Worm (Caenorhabditis elegans) whole organism, L4/young adult: ENCODE measurements around the gene R13A5.7.

ENCODE experiments used
- W03F9.2 ChIP-seq: fragments of 150-350 bp; optimal IDR thresholded peaks from 2 replicates; lab custom pipeline; 2014; ENCODE audit warnings: missing biosample characterization, missing genetic modification characterization
- dao-5 ChIP-seq: sonication (generic microtip); optimal IDR thresholded peaks from 2 replicates; lab custom pipeline; 2016; ENCODE audit warnings: missing genotype, missing genetic modification characterization, moderate library complexity, missing compliant biosample characterization
- him-1 ChIP-seq: sonication (generic microtip); optimal IDR thresholded peaks from 2 replicates; lab custom pipeline; 2016; ENCODE audit warnings: missing genotype, missing genetic modification reagents, missing genetic modification characterization, missing compliant biosample characterization

The R13A5.7 gene

DNA sequence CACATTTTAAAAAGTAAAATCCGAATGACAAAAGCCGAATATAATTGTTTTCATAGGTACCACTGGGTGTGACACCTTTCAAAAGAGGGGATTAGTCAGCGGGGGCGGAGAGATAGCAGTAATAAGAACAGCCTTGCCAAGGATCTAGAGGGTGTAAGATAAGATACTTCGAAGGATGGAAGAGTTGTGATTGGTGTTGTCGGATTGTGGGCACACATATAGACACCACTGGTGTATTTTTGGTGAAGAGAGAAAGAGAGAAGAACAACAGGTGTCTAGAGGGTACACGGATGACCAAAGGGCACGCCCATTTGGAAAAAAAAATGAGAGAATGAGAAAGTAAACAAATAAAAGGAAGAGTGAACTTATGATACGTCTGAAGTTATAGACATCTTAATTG is 24.7 kb downstream of the R13A5.7 start:
- TF ChIP-seq W03F9.2 (tag; lab: Kevin White, UChicago): no peak
- no peak for TF ChIP-seq him-1 (tag; lab: Kevin White, UChicago)
- TF ChIP-seq dao-5 (tag; lab: Kevin White, UChicago): no peak

DNA sequence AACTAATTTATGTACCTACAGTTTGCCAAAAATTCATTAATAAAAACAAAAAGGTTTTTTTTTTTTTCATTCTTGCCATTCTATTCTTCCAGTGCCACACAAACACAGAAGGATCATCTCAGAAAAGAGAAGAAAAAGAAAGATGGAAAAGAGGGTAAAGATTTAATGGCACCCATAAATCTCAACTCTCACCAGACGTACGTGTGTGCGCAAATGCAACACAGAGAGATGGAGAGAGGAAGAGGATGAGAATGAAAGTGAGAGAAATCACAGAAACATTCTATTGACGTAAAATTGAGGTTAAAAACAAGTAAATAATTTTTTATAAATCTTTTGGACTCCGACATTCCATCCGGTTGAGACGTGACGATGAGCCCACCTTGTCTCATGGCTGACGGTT is 25.7 kb downstream of the R13A5.7 start:
- no peak for TF ChIP-seq dao-5 (tag; lab: Kevin White, UChicago)

DNA sequence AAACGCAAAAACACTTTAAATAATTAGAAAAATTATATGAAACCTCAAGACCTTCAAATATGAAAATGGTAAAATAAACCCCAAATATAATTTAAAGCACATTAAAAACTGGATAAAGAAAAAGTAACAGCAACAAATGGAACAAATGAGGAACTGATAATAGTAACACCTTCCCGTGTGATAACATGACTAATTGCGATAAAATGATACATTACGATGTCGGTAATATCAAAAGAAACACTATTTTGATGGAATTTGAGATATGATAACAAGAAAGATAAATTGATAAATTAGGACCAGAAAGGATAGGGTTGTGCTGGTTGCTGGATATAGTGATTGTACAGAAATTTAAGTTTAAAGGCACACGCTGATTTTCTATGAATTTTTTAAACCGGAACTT is 27.9 kb downstream of the R13A5.7 start:
- TF ChIP-seq him-1 (tag; lab: Kevin White, UChicago): no peak
- no peak for TF ChIP-seq dao-5 (tag; lab: Kevin White, UChicago)
- no peak for TF ChIP-seq W03F9.2 (tag; lab: Kevin White, UChicago)

DNA sequence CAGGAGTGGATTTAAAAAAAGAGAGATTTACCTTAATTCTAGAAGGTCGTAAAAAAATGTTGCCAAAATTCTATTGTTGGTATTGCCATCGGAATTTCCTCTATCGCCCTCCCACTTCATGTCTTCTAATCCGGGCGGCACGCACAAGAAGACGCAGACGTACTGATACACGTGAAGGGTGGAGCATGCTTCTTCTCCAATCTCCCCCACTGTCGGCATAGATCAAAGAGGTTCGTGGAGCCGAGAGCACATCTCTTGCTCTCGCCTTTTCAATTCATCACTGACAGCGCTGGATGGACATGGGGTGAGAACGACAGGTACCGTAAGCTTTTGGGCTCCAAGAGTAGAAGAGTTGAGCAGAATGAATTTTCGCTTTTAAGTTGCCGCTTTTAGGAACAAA is 33.4 kb downstream of the R13A5.7 start, which contains the start of gene lin-39:
Gene lin-39 (minus strand): TSS at position 74 of the 400 bp plus-strand sequence.
- no peak for TF ChIP-seq W03F9.2 (tag; lab: Kevin White, UChicago)
- TF ChIP-seq him-1 (tag; lab: Kevin White, UChicago): no peak
- TF ChIP-seq dao-5 (tag; lab: Kevin White, UChicago): no peak

DNA sequence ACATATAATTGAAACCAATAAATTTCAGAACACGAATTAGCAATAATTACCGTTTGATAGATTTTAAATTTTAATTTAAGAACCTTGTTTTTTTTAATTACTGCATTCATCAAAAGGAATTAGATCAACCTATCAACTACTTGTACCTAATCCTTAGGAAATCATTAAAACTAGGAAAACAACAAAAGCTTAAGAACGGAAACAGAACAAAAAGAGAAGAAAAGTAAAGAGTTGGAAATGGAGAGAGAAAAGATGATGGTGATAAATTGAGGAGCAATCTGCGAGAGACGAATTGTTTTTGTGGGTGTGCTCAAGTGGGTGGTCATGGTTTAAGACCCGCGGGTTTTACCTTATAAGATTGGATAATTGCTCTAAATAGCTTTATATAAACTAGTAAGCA is 34.6 kb downstream of the R13A5.7 start:
- no peak for TF ChIP-seq W03F9.2 (tag; lab: Kevin White, UChicago)
- no peak for TF ChIP-seq him-1 (tag; lab: Kevin White, UChicago)
- TF ChIP-seq dao-5 (tag; lab: Kevin White, UChicago): no peak

DNA sequence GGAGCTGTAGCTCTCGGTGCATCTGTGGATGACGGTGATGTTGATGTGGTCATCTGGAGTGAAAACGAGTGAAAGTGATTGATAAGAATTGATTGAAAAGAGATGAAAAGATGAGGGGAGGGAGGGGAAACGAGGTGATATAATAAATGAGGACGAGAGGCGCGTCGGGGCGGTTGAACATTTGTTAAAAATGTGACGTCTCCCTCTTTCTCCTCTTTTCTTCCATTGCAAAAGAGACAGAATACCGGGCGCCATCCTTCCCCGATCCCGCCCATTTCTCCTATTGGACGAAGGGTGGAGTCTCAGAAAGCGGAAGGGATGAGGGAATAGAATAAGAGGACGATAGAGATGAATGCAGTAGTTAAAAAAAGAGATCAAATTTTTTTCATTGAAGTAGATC is 35.3 kb downstream of the R13A5.7 start:
- TF ChIP-seq dao-5 (tag; lab: Kevin White, UChicago): no peak
- TF ChIP-seq W03F9.2 (tag; lab: Kevin White, UChicago): no peak
- no peak for TF ChIP-seq him-1 (tag; lab: Kevin White, UChicago)

DNA sequence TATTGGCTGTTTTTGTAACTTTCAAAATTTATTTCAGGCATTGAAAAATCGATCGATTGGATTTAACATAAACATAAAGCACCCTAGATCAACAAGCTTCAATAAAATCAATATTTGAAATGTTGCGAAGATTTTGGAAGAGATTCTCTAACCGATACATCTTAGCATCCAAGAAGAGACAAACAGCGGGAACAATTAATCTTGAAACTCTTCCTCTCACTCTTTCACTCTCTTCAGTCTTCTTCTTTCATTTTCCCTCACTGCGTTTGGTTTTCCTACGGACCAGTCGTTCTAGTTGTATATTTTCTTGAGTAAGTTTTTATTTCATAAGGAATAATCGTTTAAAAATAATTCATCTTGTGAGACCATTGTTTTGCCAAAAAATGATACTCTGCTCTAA is 36.9 kb downstream of the R13A5.7 start:
- TF ChIP-seq dao-5 (tag; lab: Kevin White, UChicago) (no peak), him-1 (tag; lab: Kevin White, UChicago) (no peak), W03F9.2 (tag; lab: Kevin White, UChicago) (no peak)

DNA sequence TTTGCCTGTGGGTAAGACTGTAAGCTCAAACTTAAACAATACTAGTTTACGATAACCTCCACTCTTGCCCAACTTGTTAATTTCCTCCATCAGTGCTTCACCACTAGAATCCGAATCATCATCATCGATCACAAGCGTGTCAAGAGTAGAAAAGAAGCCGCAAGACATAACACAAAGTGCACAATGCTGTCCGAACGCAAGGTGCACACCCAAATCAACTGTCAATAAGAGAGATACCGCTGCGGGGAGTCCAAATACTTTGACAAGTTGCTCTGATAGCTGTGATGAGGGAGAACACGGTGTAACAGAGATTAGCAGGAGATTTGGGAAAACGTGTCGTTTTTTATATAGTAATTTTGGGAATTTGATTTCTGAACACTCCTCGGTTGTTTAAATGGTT is 38.5 kb downstream of the R13A5.7 start:
- no peak for TF ChIP-seq W03F9.2 (tag; lab: Kevin White, UChicago)
- no peak for TF ChIP-seq dao-5 (tag; lab: Kevin White, UChicago)
- TF ChIP-seq him-1 (tag; lab: Kevin White, UChicago): no peak

DNA sequence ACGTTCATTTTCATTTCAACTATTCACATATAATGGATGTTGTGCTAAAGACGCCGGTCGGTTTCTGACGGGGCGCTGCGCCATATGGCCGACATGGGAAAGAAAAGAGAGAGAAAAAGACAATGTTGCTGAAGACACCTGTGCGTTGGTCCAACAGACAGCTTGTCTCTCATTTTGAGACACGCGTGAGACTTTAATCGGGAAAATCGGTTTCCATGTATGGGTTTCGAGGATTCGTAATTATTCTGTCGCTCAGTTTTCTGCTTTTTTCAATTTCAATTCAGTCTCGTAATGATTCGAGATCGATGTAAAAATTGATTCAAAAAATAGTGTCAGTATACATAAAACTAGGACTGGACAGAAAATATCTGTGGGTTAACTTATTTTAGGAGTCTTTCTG is 39.1 kb downstream of the R13A5.7 start:
- TF ChIP-seq W03F9.2 (tag; lab: Kevin White, UChicago) (no peak), him-1 (tag; lab: Kevin White, UChicago) (no peak), dao-5 (tag; lab: Kevin White, UChicago) (no peak)

DNA sequence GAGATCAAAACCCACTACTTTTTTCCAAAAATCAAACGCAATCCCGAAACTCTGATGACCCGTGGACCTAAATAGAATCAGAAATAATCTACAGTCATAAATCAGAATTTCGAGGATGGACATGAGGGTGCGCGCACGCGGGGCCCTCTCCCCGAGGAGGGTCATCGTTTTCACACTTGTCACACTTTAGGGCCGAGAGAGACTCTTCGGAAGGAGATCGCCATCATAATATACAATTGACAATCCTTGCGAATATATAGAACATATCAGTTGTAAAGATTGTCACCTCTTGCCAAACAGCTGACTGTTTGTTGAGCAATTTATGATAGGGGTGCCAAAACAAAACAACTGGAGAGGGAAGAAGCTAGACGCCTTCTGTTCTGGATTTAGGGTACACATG is 39.8 kb downstream of the R13A5.7 start:
- no peak for TF ChIP-seq W03F9.2 (tag; lab: Kevin White, UChicago)

DNA sequence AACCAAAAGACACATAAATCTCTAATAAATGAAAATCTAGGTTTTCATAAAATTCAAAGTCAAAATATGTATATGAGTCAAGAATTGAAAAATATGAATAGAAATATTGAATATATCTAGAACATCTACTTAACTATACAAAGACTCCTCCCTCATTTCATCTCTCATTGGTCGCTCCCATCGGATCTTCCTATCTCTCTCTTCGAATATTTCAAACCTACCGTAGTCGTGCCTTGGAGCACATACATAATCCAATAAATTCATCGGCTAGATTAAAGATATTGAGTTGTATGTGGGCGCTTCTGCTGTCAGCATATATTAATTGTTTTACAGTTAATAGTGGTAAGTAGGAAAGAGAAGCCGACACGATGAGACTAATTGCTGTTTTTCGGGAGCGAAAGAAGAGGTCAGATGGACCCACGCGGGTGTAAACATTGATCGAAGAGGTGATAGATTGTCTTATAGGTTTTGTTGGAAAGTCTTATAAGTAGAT is 42.9 kb downstream of the R13A5.7 start:
- no peak for TF ChIP-seq him-1 (tag; lab: Kevin White, UChicago)
- TF ChIP-seq W03F9.2 (tag; lab: Kevin White, UChicago): no peak
- no peak for TF ChIP-seq dao-5 (tag; lab: Kevin White, UChicago)

DNA sequence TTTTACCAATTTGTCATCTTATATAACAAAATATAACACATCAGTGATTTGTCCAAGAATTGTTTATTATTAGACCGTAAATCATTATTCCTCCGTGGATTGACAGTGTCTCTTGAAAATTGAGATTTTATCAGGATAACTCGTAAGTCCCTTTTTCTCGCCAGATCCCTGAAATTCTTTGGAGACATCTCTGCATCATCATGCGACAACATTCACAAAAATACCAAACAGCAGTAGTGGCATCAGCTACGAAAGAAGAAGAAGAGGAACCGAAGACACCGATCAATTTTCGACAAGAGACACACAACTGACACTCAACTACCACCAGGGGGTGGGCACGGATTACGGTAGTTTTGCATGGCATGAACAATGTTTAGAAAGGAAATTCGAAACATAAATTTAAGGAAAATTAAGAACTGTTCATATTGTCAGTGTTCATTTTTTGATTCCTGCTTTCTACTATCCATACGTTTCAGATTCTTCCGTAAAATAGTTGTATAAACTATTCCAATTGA is 45.0 kb downstream of the R13A5.7 start:
- TF ChIP-seq W03F9.2 (tag; lab: Kevin White, UChicago): no peak
- no peak for TF ChIP-seq him-1 (tag; lab: Kevin White, UChicago)
- TF ChIP-seq dao-5 (tag; lab: Kevin White, UChicago): no peak

DNA sequence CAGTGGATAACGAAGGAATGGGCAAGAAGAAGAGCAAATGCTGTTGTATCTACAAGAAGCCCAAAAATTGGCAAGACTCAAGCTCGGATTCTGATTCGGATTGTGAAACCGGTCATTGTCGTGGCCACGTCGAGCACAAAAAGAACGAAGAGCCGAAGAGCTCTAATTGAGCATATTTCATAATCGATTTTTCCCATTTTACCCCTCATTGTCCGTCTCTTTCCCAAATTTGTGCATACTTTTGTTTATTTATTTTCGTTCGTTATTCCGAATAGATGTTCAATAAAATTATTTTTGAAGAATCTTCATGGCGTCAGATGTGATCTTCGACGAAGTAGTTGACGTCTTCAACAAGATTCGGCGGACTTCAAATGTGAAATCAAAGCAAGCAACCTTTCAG is 48.8 kb downstream of the R13A5.7 start, which contains the start of gene lig-4:
Gene lig-4 (plus strand): TSS at position 301 of the 400 bp plus-strand sequence.
- TF ChIP-seq him-1 (tag; lab: Kevin White, UChicago) (no peak), dao-5 (tag; lab: Kevin White, UChicago) (no peak), W03F9.2 (tag; lab: Kevin White, UChicago) (no peak)

DNA sequence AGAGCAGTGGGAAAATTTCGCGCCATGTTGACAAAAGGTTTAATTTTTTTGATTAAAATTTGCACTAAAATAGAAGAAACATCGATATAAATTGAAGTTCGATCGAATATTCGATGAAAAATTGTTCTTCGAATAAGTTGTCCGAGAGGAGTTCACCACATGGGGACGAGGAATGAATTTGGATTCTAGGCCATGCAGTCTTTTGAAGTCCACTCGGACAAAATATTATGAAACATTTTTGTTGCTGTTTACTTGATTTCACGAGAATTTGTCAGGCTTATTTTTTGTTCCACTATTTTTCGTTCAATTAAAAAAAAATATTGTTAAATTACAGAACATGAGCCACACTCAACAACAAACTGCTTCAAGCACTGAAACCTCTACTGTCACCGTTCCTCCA is 49.3 kb downstream of the R13A5.7 start, which contains the start of the genes cux-7 and C07H6.2:
Gene cux-7 (minus strand): TSS at position 174 of the 400 bp plus-strand sequence.
Gene C07H6.2 (plus strand): TSS at position 338 of the 400 bp plus-strand sequence.
- TF ChIP-seq dao-5 (tag; lab: Kevin White, UChicago) (peak; percentile 24), him-1 (tag; lab: Kevin White, UChicago) (peak; percentile 93), W03F9.2 (tag; lab: Kevin White, UChicago) (no peak)
